Worm (Caenorhabditis elegans): Measurements from ENCODE around the gene mltn-5.

ce11 chrII:13896279-13896774, 28.7 kb upstream of the mltn-5 start:
- TF ChIP-seq sptf-1 (tag; optimal IDR thresholded peaks at IDR 0.05), result no peak
- TF ChIP-seq mep-1 (tag; optimal IDR thresholded peaks at IDR 0.05), result no peak
- no peak for TF ChIP-seq nhr-237 (tag; optimal IDR thresholded peaks at IDR 0.05)
- TF ChIP-seq unc-39 (tag; optimal IDR thresholded peaks at IDR 0.05), result no peak
- TF ChIP-seq unc-62 (GFP tag; optimal IDR thresholded peaks at IDR 0.05), result no peak
- no peak for TF ChIP-seq elt-3 (tag; optimal IDR thresholded peaks at IDR 0.05)
- no peak for TF ChIP-seq nhr-76 (tag; optimal IDR thresholded peaks at IDR 0.05)

Measured in whole organism, mixed stage, embryonic.